Fruit fly (Drosophila melanogaster): ENCODE data around the gene CG31156.

Gene CG31156

dm6 chr3R:22624737-22625136 is 11.3 kb upstream of the CG31156 start (continued):
- TF ChIP-seq Hsf (GFP tag; optimal IDR thresholded peaks at IDR 0.05) = peak; percentile 72
- TF ChIP-seq en (GFP tag; optimal IDR thresholded peaks at IDR 0.05) = peak; percentile 3
- no peak for TF ChIP-seq insv (GFP tag; optimal IDR thresholded peaks at IDR 0.05)
- no peak for TF ChIP-seq CG10543 (GFP tag; optimal IDR thresholded peaks at IDR 0.05)
- peak; percentile 57; the same call in 1 of the 2 replicates for TF ChIP-seq Lim3 (GFP tag; IDR thresholded peaks at IDR 0.05)
- no peak for TF ChIP-seq Taf1 (GFP tag; IDR thresholded peaks at IDR 0.05)
- TF ChIP-seq CG12104 (GFP tag; optimal IDR thresholded peaks at IDR 0.05) = peak; percentile 55
- TF ChIP-seq Fer1 (GFP tag; optimal IDR thresholded peaks at IDR 0.05) = peak; percentile 65
- peak; percentile 58; the same call in 2 of the 3 replicates for TF ChIP-seq B-H1 (GFP tag; IDR thresholded peaks at IDR 0.05)
- TF ChIP-seq bigmax (GFP tag; optimal IDR thresholded peaks at IDR 0.05) = no peak
- peak; percentile 86 for TF ChIP-seq CG17328 (GFP tag; IDR thresholded peaks at IDR 0.05)
- no peak for TF ChIP-seq odd (GFP tag; optimal IDR thresholded peaks at IDR 0.05)
- TF ChIP-seq Tbp (GFP tag; optimal IDR thresholded peaks at IDR 0.05) = no peak
- TF ChIP-seq CG6813 (GFP tag; optimal IDR thresholded peaks at IDR 0.05) = peak; percentile 40
- no peak for TF ChIP-seq Hand (GFP tag; optimal IDR thresholded peaks at IDR 0.05)
- no peak for TF ChIP-seq CG43689 (GFP tag; IDR thresholded peaks at IDR 0.05)
- peak; percentile 56; the same call in 1 of the 2 replicates for TF ChIP-seq Awh (GFP tag; IDR thresholded peaks at IDR 0.05)
- TF ChIP-seq tgo (GFP tag; IDR thresholded peaks at IDR 0.05) = peak; percentile 62
- TF ChIP-seq HmgZ (tag; optimal IDR thresholded peaks at IDR 0.05) = peak; percentile 21
- no peak for TF ChIP-seq CG9797 (GFP tag; optimal IDR thresholded peaks at IDR 0.05)
- peak; percentile 14 for TF ChIP-seq p53 (GFP tag; optimal IDR thresholded peaks at IDR 0.05)
- TF ChIP-seq CG11695 (GFP tag; IDR thresholded peaks at IDR 0.05) = 0 out of 3 replicates have a peak, but pooled peaks have one; percentile 34
- TF ChIP-seq sc (optimal IDR thresholded peaks at IDR 0.05) = no peak
- peak; percentile 35 for TF ChIP-seq sc (GFP tag; optimal IDR thresholded peaks at IDR 0.05)
- TF ChIP-seq CG1647 (GFP tag; optimal IDR thresholded peaks at IDR 0.05) = peak; percentile 25
- TF ChIP-seq CG15601 (tag; optimal IDR thresholded peaks at IDR 0.05) = peak; percentile 2
- TF ChIP-seq CG1024 (GFP tag; IDR thresholded peaks at IDR 0.05) = peak; percentile 69
- TF ChIP-seq CG2889 (GFP tag; IDR thresholded peaks at IDR 0.05) = peak; percentile 52; the same call in 1 of the 3 replicates
- TF ChIP-seq dpn (GFP tag; optimal IDR thresholded peaks at IDR 0.05) = peak; percentile 56 to 59
- TF ChIP-seq Fer3 (tag; optimal IDR thresholded peaks at IDR 0.05) = peak; percentile 50
- no peak for TF ChIP-seq ab (GFP tag; optimal IDR thresholded peaks at IDR 0.05)
- peak; percentile 54 for TF ChIP-seq CG10654 (GFP tag; optimal IDR thresholded peaks at IDR 0.05)
- peak; percentile 53; the same call in 1 of the 2 replicates for TF ChIP-seq CG14667 (GFP tag; IDR thresholded peaks at IDR 0.05)
- peak; percentile 77 for TF ChIP-seq sisA (GFP tag; IDR thresholded peaks at IDR 0.05)
- peak; percentile 26 for TF ChIP-seq HHEX (GFP tag; optimal IDR thresholded peaks at IDR 0.05)
- TF ChIP-seq repo (GFP tag; optimal IDR thresholded peaks at IDR 0.05) = peak; percentile 24
- peak; percentile 54 for TF ChIP-seq CG2875 (GFP tag; optimal IDR thresholded peaks at IDR 0.05)
- peak; percentile 65 for TF ChIP-seq CG10959 (GFP tag; IDR thresholded peaks at IDR 0.05)
- TF ChIP-seq sr (GFP tag; IDR thresholded peaks at IDR 0.05) = peak; percentile 27; the same call in 1 of the 3 replicates
- peak; percentile 14; the same call in 1 of the 2 replicates for TF ChIP-seq Ravus (GFP tag; IDR thresholded peaks at IDR 0.05)
- TF ChIP-seq NK7.1 (GFP tag; optimal IDR thresholded peaks at IDR 0.05) = peak; percentile 46
- TF ChIP-seq salm (tag; optimal IDR thresholded peaks at IDR 0.05) = peak; percentile 26
- peak; percentile 30 for TF ChIP-seq NC2β (GFP tag; optimal IDR thresholded peaks at IDR 0.05)
- TF ChIP-seq Spps (tag; optimal IDR thresholded peaks at IDR 0.05) = no peak
- no peak for TF ChIP-seq CHES-1-like (GFP tag; optimal IDR thresholded peaks at IDR 0.05)
- TF ChIP-seq CG11093 (GFP tag; IDR thresholded peaks at IDR 0.05) = no peak; the same call in 2 of the 3 replicates
- TF ChIP-seq croc (GFP tag; conservative IDR thresholded peaks at IDR 0.05) = peak; percentile 27; the same call in 2 of the 3 replicates
- TF ChIP-seq E2f2 (GFP tag; IDR thresholded peaks at IDR 0.05) = peak; percentile 49
- TF ChIP-seq seq (GFP tag; IDR thresholded peaks at IDR 0.05) = peak; percentile 78
- TF ChIP-seq pnt (GFP tag; optimal IDR thresholded peaks at IDR 0.05) = peak; percentile 64
- TF ChIP-seq sd (tag; optimal IDR thresholded peaks at IDR 0.05) = no peak
- peak; percentile 61 for TF ChIP-seq dmrt11E (tag; optimal IDR thresholded peaks at IDR 0.05)
